Fruit fly (Drosophila melanogaster) whole organism, adult: ENCODE data around the gene CG32369.

ENCODE experiments used
- CG11617 ChIP-seq: fragments of 200-800 bp; sonication (Bioruptor generic); optimal IDR thresholded peaks from 2 replicates; lab custom pipeline; 2017; ENCODE audit warnings: mild to moderate bottlenecking, missing biosample characterization, missing genetic modification reagents, missing genetic modification characterization
- CG12768 ChIP-seq: fragments of 200-800 bp; sonication (Bioruptor generic); optimal IDR thresholded peaks from 2 replicates; lab custom pipeline; 2017; ENCODE audit warnings: missing biosample characterization, missing genetic modification characterization, mild to moderate bottlenecking, moderate library complexity, missing genetic modification reagents
- CG14711 ChIP-seq: fragments of 200-800 bp; sonication (Bioruptor generic); optimal IDR thresholded peaks from 2 replicates; lab custom pipeline; 2018; ENCODE audit warnings: missing biosample characterization, mild to moderate bottlenecking, missing genetic modification characterization, moderate library complexity
- CG1620 ChIP-seq: fragments of 200-800 bp; sonication (Bioruptor generic); optimal IDR thresholded peaks from 2 replicates; lab custom pipeline; 2016; ENCODE audit warnings: missing biosample characterization, missing genetic modification characterization
- CG33017 ChIP-seq: fragments of 200-800 bp; sonication (Bioruptor generic); optimal IDR thresholded peaks from 2 replicates; lab custom pipeline; 2018; ENCODE audit warnings: missing biosample characterization, mild to moderate bottlenecking, missing genetic modification characterization, moderate library complexity
- CG5204 ChIP-seq: fragments of 200-800 bp; sonication (Bioruptor generic); optimal IDR thresholded peaks from 2 replicates; lab custom pipeline; 2016; ENCODE audit warnings: missing biosample characterization, missing genetic modification characterization
- CG7045 ChIP-seq: fragments of 200-800 bp; sonication (Bioruptor generic); optimal IDR thresholded peaks from 2 replicates; lab custom pipeline; 2017; ENCODE audit warnings: missing biosample characterization, mild to moderate bottlenecking, missing genetic modification characterization
- CG7101 ChIP-seq: fragments of 200-800 bp; sonication (Bioruptor generic); optimal IDR thresholded peaks from 2 replicates; lab custom pipeline; 2018; ENCODE audit warnings: missing biosample characterization, mild to moderate bottlenecking, missing genetic modification characterization, moderate library complexity
- Clk ChIP-seq: fragments of 200-800 bp; sonication (Bioruptor generic); optimal IDR thresholded peaks from 2 replicates; lab custom pipeline; 2017; ENCODE audit warnings: missing biosample characterization, missing genetic modification characterization
- Crg-1 ChIP-seq: fragments of 200-800 bp; sonication (Bioruptor generic); optimal IDR thresholded peaks from 2 replicates; lab custom pipeline; 2016; ENCODE audit warnings: missing biosample characterization, missing genetic modification characterization
- Hr96 ChIP-seq: fragments of 200-800 bp; sonication (Bioruptor generic); optimal IDR thresholded peaks from 2 replicates; lab custom pipeline; 2016; ENCODE audit warnings: missing biosample characterization, missing genetic modification characterization
- Mnt ChIP-seq: fragments of 200-800 bp; sonication (Bioruptor generic); optimal IDR thresholded peaks from 2 replicates; lab custom pipeline; 2016; ENCODE audit warnings: missing biosample characterization, mild to moderate bottlenecking, missing genetic modification characterization
- bab1 ChIP-seq: fragments of 200-800 bp; sonication (Bioruptor generic); optimal IDR thresholded peaks from 3 replicates; lab custom pipeline; 2019; ENCODE audit warnings: missing biosample characterization, mild to moderate bottlenecking, missing genetic modification characterization, moderate library complexity
- cic ChIP-seq: fragments of 200-800 bp; sonication (Bioruptor generic); optimal IDR thresholded peaks from 2 replicates; lab custom pipeline; 2017; ENCODE audit warnings: missing biosample characterization, mild to moderate bottlenecking, missing genetic modification characterization, moderate library complexity
- cnc ChIP-seq, 2 experiments: fragments of >200 bp; optimal IDR thresholded peaks; 2 replicates each; lab custom pipeline; 2017
- kay ChIP-seq: fragments of 200-800 bp; sonication (Bioruptor generic); peaks from one replicate; lab custom pipeline; 2016; ENCODE audit warnings: missing biosample characterization, missing genetic modification characterization, borderline replicate concordance
- ovo ChIP-seq: fragments of 200-800 bp; sonication (Bioruptor generic); optimal IDR thresholded peaks from 2 replicates; lab custom pipeline; 2016; ENCODE audit warnings: missing biosample characterization, missing genetic modification characterization
- pad ChIP-seq: fragments of 200-800 bp; sonication (Bioruptor generic); optimal IDR thresholded peaks from 3 replicates; lab custom pipeline; 2017; ENCODE audit warnings: missing biosample characterization, missing genetic modification characterization, mild to moderate bottlenecking, moderate library complexity, missing genetic modification reagents
- tj ChIP-seq: fragments of 200-800 bp; sonication (Bioruptor generic); optimal IDR thresholded peaks from 3 replicates; lab custom pipeline; 2017; ENCODE audit warnings: missing biosample characterization, mild to moderate bottlenecking, missing genetic modification characterization, moderate library complexity
- toe ChIP-seq: fragments of 200-800 bp; sonication (Bioruptor generic); optimal IDR thresholded peaks from 2 replicates; lab custom pipeline; 2016; ENCODE audit warnings: missing biosample characterization, missing genetic modification characterization

CG32369 gene

dm6 chr3L:7854752-7855454 lies 45.3 kb upstream of the CG32369 start:
- TF ChIP-seq CG1620 (GFP tag; lab: Kevin White, UChicago) (peak; percentile 27), CG11617 (peak; percentile 64), Clk (GFP tag; lab: Kevin White, UChicago) (peak; percentile 51), cic (peak; percentile 91), kay (GFP tag; lab: Kevin White, UChicago) (peak; percentile 87), ovo (GFP tag; lab: Kevin White, UChicago) (peak; percentile 4), CG5204 (GFP tag; lab: Kevin White, UChicago) (peak; percentile 49), CG14711 (tag; lab: Kevin White, UChicago) (no peak), bab1 (GFP tag; lab: Kevin White, UChicago) (no peak), CG12768 (peak; percentile 89), CG33017 (tag; lab: Kevin White, UChicago) (peak; percentile 67), Hr96 (GFP tag; lab: Kevin White, UChicago) (peak; percentile 49), CG7045 (GFP tag; lab: Kevin White, UChicago) (peak; percentile 52), Mnt (GFP tag; lab: Kevin White, UChicago) (peak; percentile 70), cnc (optimal IDR thresholded peaks at IDR 0.05; lab: Kevin White, UChicago) (no peak), toe (GFP tag; lab: Kevin White, UChicago) (peak; percentile 38), Crg-1 (GFP tag; lab: Kevin White, UChicago) (peak; percentile 13), CG7101 (peak; percentile 67), tj (GFP tag; lab: Kevin White, UChicago) (peak; percentile 65), pad (GFP tag; lab: Kevin White, UChicago) (peak; percentile 71)

- TF ChIP-seq Crg-1 (GFP tag; lab: Kevin White, UChicago) (no peak), cic (peak; percentile 12)
Observed at dm6 chr3L:7852252-7852885, 42.7 kb upstream of the CG32369 start.

- peak; percentile 96 for TF ChIP-seq CG33017 (tag; lab: Kevin White, UChicago)
- TF ChIP-seq tj (GFP tag; lab: Kevin White, UChicago) = peak; percentile 47
- TF ChIP-seq CG7101 = peak; percentile 96
- TF ChIP-seq CG12768 = peak; percentile 97
- peak; percentile 94 for TF ChIP-seq CG7045 (GFP tag; lab: Kevin White, UChicago)
- peak; percentile 92 for TF ChIP-seq CG14711 (tag; lab: Kevin White, UChicago)
- TF ChIP-seq Hr96 (GFP tag; lab: Kevin White, UChicago) = peak; percentile 90
- peak; percentile 83 for TF ChIP-seq pad (GFP tag; lab: Kevin White, UChicago)
- TF ChIP-seq CG5204 (GFP tag; lab: Kevin White, UChicago) = peak; percentile 85
- peak; percentile 89 for TF ChIP-seq Crg-1 (GFP tag; lab: Kevin White, UChicago)
- peak; percentile 87 for TF ChIP-seq ovo (GFP tag; lab: Kevin White, UChicago)
- TF ChIP-seq toe (GFP tag; lab: Kevin White, UChicago) = peak; percentile 79
- TF ChIP-seq cnc (optimal IDR thresholded peaks at IDR 0.05; lab: Kevin White, UChicago) = no peak
- peak; percentile 97 for TF ChIP-seq CG11617
- TF ChIP-seq cic = peak; percentile 97
- no peak for TF ChIP-seq bab1 (GFP tag; lab: Kevin White, UChicago)
- peak; percentile 61 for TF ChIP-seq CG1620 (GFP tag; lab: Kevin White, UChicago)
- peak; percentile 86 for TF ChIP-seq Mnt (GFP tag; lab: Kevin White, UChicago)
- peak; percentile 87 for TF ChIP-seq Clk (GFP tag; lab: Kevin White, UChicago)
- TF ChIP-seq kay (GFP tag; lab: Kevin White, UChicago) = peak; percentile 96
Observed at dm6 chr3L:7850771-7851358, 41.2 kb upstream of the CG32369 start.

dm6 chr3L:7848617-7849016 lies 39.0 kb upstream of the CG32369 start:
- no peak for TF ChIP-seq toe (GFP tag; lab: Kevin White, UChicago)
- no peak for TF ChIP-seq ovo (GFP tag; lab: Kevin White, UChicago)
- TF ChIP-seq pad (GFP tag; lab: Kevin White, UChicago) = no peak
- TF ChIP-seq cnc (optimal IDR thresholded peaks at IDR 0.05; lab: Kevin White, UChicago) = no peak
- no peak for TF ChIP-seq CG5204 (GFP tag; lab: Kevin White, UChicago)
- TF ChIP-seq CG7101 = no peak
- TF ChIP-seq CG11617 = no peak
- no peak for TF ChIP-seq CG12768
- TF ChIP-seq Hr96 (GFP tag; lab: Kevin White, UChicago) = no peak
- TF ChIP-seq kay (GFP tag; lab: Kevin White, UChicago) = no peak
- TF ChIP-seq CG33017 (tag; lab: Kevin White, UChicago) = no peak

DNA sequence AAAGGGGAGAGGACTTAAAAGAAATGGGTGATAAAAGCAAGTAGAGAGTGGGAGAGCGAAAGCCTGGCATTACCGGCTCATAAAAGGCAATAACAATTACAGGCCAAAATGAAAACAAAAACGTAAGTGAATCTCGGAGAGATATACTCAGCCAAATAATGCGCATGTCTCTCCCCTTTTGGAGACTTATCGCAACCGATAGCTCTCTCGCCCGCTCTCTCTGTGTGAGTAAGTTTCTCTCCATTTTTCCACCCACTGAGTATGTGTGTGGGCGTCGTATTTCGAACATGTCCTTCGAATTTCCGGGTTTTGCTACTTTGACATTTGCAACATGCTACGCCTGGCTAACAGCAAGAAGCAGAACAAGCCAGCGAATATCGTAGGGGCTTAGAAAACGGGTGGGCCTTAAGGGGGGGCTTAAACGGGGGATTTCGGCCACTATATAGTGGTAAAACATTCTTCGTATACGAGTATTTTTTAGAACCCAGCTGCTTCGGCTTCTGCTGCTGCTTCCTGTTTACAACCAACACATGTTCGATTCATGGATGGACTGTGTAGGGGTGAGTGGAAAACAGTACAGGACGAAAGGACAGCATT lies 38.1 kb upstream of the CG32369 start:
- TF ChIP-seq kay (GFP tag; lab: Kevin White, UChicago) (no peak), Crg-1 (GFP tag; lab: Kevin White, UChicago) (no peak), Clk (GFP tag; lab: Kevin White, UChicago) (no peak), Hr96 (GFP tag; lab: Kevin White, UChicago) (no peak), cic (no peak), toe (GFP tag; lab: Kevin White, UChicago) (no peak), CG33017 (tag; lab: Kevin White, UChicago) (no peak)
